Fruit fly (Drosophila melanogaster): Measurements from ENCODE around the gene CG31404.

The CG31404 gene

DNA sequence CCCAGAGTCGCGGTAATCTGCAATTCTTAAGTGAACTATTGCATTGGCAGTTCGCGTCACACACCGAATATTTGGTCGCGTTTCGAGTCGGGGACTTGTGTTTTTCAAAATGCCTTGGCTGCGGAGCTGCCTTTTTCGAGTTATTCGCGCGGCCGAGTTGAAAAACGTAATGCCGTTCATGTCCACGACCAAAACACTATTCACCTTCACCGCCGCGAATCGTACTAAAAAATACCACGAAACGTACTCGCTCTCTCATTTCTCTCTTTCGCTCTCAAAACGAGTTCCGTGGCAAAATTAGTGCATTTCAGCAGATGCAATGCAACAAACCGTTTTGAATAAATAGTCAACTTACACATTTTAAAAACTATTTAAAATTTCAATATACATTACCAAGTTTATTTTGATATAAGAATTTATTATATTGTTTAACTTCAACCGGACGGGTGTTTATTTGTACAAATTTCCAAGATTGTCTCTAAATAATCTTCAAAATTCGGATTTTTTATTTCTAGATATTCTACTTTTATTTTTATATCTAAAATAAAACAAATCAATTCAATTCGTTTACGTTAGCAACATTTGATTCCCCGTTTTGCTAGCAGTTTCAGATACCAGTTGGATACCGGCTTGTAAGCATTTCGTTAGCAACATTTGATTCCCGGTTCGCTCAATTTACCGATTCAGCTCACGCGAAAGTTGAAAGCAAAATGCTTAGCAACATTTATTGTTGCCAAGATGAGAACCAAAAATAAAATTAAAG lies 49.6 kb downstream of the CG31404 start, which contains the start of gene Delta:
Gene Delta (minus strand): TSS at position 175 of the 763 bp plus-strand sequence.
- TF ChIP-seq CG14655 (GFP tag; optimal IDR thresholded peaks at IDR 0.05) (peak; percentile 33), CG34367 (tag; optimal IDR thresholded peaks at IDR 0.05) (no peak), Pif1A (GFP tag; optimal IDR thresholded peaks at IDR 0.05) (peak; percentile 18), CG13204 (GFP tag; optimal IDR thresholded peaks at IDR 0.05) (peak; percentile 50), CG8159 (tag; optimal IDR thresholded peaks at IDR 0.05) (peak; percentile 21), D1 (tag; optimal IDR thresholded peaks at IDR 0.05) (peak; percentile 85)
